Worm (Caenorhabditis elegans) whole organism, L3 larva: Measurements from ENCODE around the gene idpc-3.

Experiments used
- R02D3.7 ChIP-seq: fragments of 150-350 bp; optimal IDR thresholded peaks from 2 replicates; lab custom pipeline; 2014; ENCODE audit warnings: missing biosample characterization, missing genetic modification characterization
- ama-1 ChIP-seq: fragments of 150-350 bp; optimal IDR thresholded peaks from 2 replicates; lab custom pipeline; 2018
- ceh-16 ChIP-seq: sonication (generic microtip); optimal IDR thresholded peaks from 2 replicates; lab custom pipeline; 2017; ENCODE audit warnings: missing biosample characterization, missing genetic modification characterization
- ceh-82 ChIP-seq: fragments of 150-350 bp; optimal IDR thresholded peaks from 2 replicates; lab custom pipeline; 2014; ENCODE audit warnings: missing biosample characterization, missing genetic modification characterization
- ceh-9 ChIP-seq: sonication (generic microtip); optimal IDR thresholded peaks from 2 replicates; lab custom pipeline; 2018; ENCODE audit warnings: missing biosample characterization, missing genetic modification characterization
- daf-12 ChIP-seq: fragments of 150-350 bp; optimal IDR thresholded peaks from 2 replicates; lab custom pipeline; 2014; ENCODE audit warnings: missing biosample characterization, missing genetic modification reagents, missing genetic modification characterization
- egl-27 ChIP-seq: sonication (generic microtip); optimal IDR thresholded peaks from 4 replicates; lab custom pipeline; 2017; ENCODE audit warnings: missing biosample characterization, missing genetic modification reagents, missing genetic modification characterization
- egl-5 ChIP-seq: fragments of 150-350 bp; optimal IDR thresholded peaks from 2 replicates; lab custom pipeline; 2017; ENCODE audit warnings: missing biosample characterization, missing genetic modification reagents, missing genetic modification characterization, inconsistent platforms
- elt-2 ChIP-seq: sonication (generic microtip); optimal IDR thresholded peaks from 2 replicates; lab custom pipeline; 2016; ENCODE audit warnings: missing genetic modification reagents, mild to moderate bottlenecking, missing genetic modification characterization, missing compliant biosample characterization
- elt-3 ChIP-seq, 3 experiments: fragments of 150-350 bp in 1 of 3; sonication (generic microtip) in 2 of 3; optimal IDR thresholded peaks; 2 replicates in 2 of 3; 4 replicates in 1 of 3; lab custom pipeline; 2014 to 2017; ENCODE audit warnings: missing biosample characterization in 3 of 3, missing genetic modification characterization in 3 of 3
- eor-1 ChIP-seq, 2 experiments: fragments of 150-350 bp; optimal IDR thresholded peaks; 2 replicates each; lab custom pipeline; 2014 to 2018; ENCODE audit warnings: missing biosample characterization in 2 of 2, missing genetic modification characterization in 2 of 2
- fkh-2 ChIP-seq: fragments of 150-350 bp; optimal IDR thresholded peaks from 2 replicates; lab custom pipeline; 2014; ENCODE audit warnings: missing biosample characterization, missing genetic modification reagents, missing genetic modification characterization
- fos-1 ChIP-seq: fragments of 150-350 bp; optimal IDR thresholded peaks from 2 replicates; lab custom pipeline; 2014; ENCODE audit warnings: missing biosample characterization, missing genetic modification characterization
- jun-1 ChIP-seq: fragments of 150-350 bp; optimal IDR thresholded peaks from 2 replicates; lab custom pipeline; 2014; ENCODE audit warnings: missing biosample characterization, missing genetic modification reagents, missing genetic modification characterization
- lin-15B ChIP-seq: fragments of 150-350 bp; optimal IDR thresholded peaks from 2 replicates; lab custom pipeline; 2014; ENCODE audit warnings: missing biosample characterization, missing genetic modification characterization
- lin-39 ChIP-seq: fragments of 150-350 bp; optimal IDR thresholded peaks from 2 replicates; lab custom pipeline; 2018; ENCODE audit warnings: missing biosample characterization, missing genetic modification reagents, missing genetic modification characterization
- lsy-12 ChIP-seq: sonication (generic microtip); optimal IDR thresholded peaks from 2 replicates; lab custom pipeline; 2016; ENCODE audit warnings: mild to moderate bottlenecking, missing genetic modification characterization, missing compliant biosample characterization
- mdl-1 ChIP-seq: fragments of 150-350 bp; optimal IDR thresholded peaks from 2 replicates; lab custom pipeline; 2014; ENCODE audit warnings: missing biosample characterization, missing genetic modification characterization
- mml-1 ChIP-seq: fragments of 150-350 bp; sonication (generic microtip); optimal IDR thresholded peaks from 3 replicates; lab custom pipeline; 2014; ENCODE audit warnings: missing biosample characterization, missing genetic modification characterization
- nhr-11 ChIP-seq: fragments of 150-350 bp; optimal IDR thresholded peaks from 2 replicates; lab custom pipeline; 2014; ENCODE audit warnings: missing biosample characterization, missing genetic modification characterization
- nhr-12 ChIP-seq: fragments of 150-350 bp; optimal IDR thresholded peaks from 2 replicates; lab custom pipeline; 2014; ENCODE audit warnings: missing biosample characterization, missing genetic modification characterization
- nhr-237 ChIP-seq: fragments of 150-350 bp; optimal IDR thresholded peaks from 2 replicates; lab custom pipeline; 2014; ENCODE audit warnings: missing biosample characterization, missing genetic modification characterization
- nhr-25 ChIP-seq: sonication (generic microtip); optimal IDR thresholded peaks from 2 replicates; lab custom pipeline; 2017; ENCODE audit warnings: missing biosample characterization, missing genetic modification characterization
- nhr-28 ChIP-seq: fragments of 150-350 bp; optimal IDR thresholded peaks from 2 replicates; lab custom pipeline; 2014; ENCODE audit warnings: missing biosample characterization, missing genetic modification characterization
- nhr-43 ChIP-seq: sonication (generic microtip); optimal IDR thresholded peaks from 2 replicates; lab custom pipeline; 2016; ENCODE audit warnings: mild to moderate bottlenecking, missing genetic modification characterization, missing compliant biosample characterization; ENCODE audit not compliant: poor library complexity, severe bottlenecking
- nhr-76 ChIP-seq: fragments of 150-350 bp; sonication (generic microtip); optimal IDR thresholded peaks from 5 replicates; lab custom pipeline; 2014; ENCODE audit warnings: missing biosample characterization, missing genetic modification characterization
- pha-4 ChIP-seq: fragments of 150-350 bp; optimal IDR thresholded peaks from 2 replicates; lab custom pipeline; 2014; ENCODE audit warnings: missing biosample characterization, missing genetic modification reagents, missing genetic modification characterization
- pqm-1 ChIP-seq: fragments of 150-350 bp; optimal IDR thresholded peaks from 2 replicates; lab custom pipeline; 2017; ENCODE audit warnings: missing biosample characterization, missing genetic modification characterization, inconsistent platforms
- sea-2 ChIP-seq: fragments of 150-350 bp; sonication (generic microtip); optimal IDR thresholded peaks from 4 replicates; lab custom pipeline; 2014; ENCODE audit warnings: missing biosample characterization, missing genetic modification reagents, missing genetic modification characterization
- skn-1 ChIP-seq: fragments of 150-350 bp; optimal IDR thresholded peaks from 2 replicates; lab custom pipeline; 2014; ENCODE audit warnings: missing biosample characterization, missing genetic modification characterization
- tbx-2 ChIP-seq: sonication (generic microtip); optimal IDR thresholded peaks from 2 replicates; lab custom pipeline; 2016; ENCODE audit warnings: mild to moderate bottlenecking, missing genetic modification characterization, missing compliant biosample characterization
- unc-39 ChIP-seq: sonication (generic microtip); optimal IDR thresholded peaks from 4 replicates; lab custom pipeline; 2017; ENCODE audit warnings: missing biosample characterization, missing genetic modification characterization
- zag-1 ChIP-seq: fragments of 150-350 bp; optimal IDR thresholded peaks from 2 replicates; lab custom pipeline; 2014; ENCODE audit warnings: missing biosample characterization, missing genetic modification characterization
- ztf-11 ChIP-seq: fragments of 150-350 bp; optimal IDR thresholded peaks from 2 replicates; lab custom pipeline; 2014; ENCODE audit warnings: missing biosample characterization, missing genetic modification characterization
- ztf-4 ChIP-seq: fragments of 150-350 bp; optimal IDR thresholded peaks from 2 replicates; lab custom pipeline; 2014; ENCODE audit warnings: missing biosample characterization, missing genetic modification characterization

idpc-3 gene

DNA sequence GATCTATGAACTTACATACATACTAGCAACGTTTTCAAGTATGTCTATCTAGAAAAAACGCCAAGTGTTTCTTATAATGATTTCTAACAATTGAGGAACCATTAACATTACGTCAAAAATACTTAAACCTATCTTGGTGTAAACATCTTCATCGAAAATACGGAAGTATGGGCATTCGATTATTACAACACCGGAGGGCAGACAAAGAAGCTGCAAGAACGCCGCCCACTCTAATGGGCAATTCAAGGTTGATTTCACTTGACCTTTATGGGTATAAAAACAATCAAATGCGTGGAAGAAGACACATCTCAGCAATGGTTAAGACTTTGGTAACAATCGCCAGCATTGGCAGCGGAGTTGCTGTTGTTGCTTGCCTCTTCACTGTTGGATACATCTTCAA, 629 bp upstream of the idpc-3 start, which contains the start of gene col-146:
Gene col-146 (plus strand): TSS at position 301 of the 400 bp plus-strand sequence.
- TF ChIP-seq ztf-11 (tag; lab: Kevin White, UChicago) (no peak), fos-1 (no peak), mdl-1 (tag; lab: Kevin White, UChicago) (no peak), elt-2 (tag; lab: Kevin White, UChicago) (no peak), nhr-28 (no peak), nhr-25 (tag; lab: Kevin White, UChicago) (peak; percentile 26)

DNA sequence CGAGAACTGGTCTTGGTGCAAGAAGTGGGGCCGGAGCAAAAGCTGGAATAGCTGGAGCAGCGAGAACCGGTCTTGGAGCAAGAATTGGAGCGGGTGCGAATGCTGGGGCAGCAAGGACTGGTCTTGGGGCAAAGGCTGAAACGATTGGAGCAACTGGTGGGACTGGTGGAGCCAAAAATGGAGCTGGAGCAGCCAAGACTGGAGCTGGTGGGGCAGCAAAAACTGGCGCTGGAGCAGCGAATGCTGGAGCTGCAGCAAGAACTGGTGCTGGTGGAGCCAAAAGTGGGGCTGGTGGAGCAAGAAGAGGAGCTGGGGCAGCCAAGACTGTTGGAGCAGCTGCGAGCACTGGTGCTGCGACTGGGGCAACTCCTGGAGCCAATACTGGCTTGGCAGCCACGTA, 411 bp downstream of the idpc-3 start:
- no peak for TF ChIP-seq egl-27 (tag; lab: Kevin White, UChicago)
- TF ChIP-seq nhr-11 (tag; lab: Kevin White, UChicago), result no peak
- no peak for TF ChIP-seq egl-5 (tag; lab: Kevin White, UChicago)
- no peak for TF ChIP-seq sea-2 (GFP tag; lab: Kevin White, UChicago)
- no peak for TF ChIP-seq fos-1
- no peak for TF ChIP-seq nhr-43 (tag; lab: Kevin White, UChicago)
- TF ChIP-seq nhr-76, result no peak
- TF ChIP-seq ztf-11 (tag; lab: Kevin White, UChicago), result no peak
- TF ChIP-seq ama-1, result no peak
- TF ChIP-seq nhr-237, result no peak
- no peak for TF ChIP-seq nhr-25 (tag; lab: Kevin White, UChicago)
- no peak for TF ChIP-seq fkh-2
- no peak for TF ChIP-seq ztf-4 (tag; lab: Kevin White, UChicago)
- no peak for TF ChIP-seq nhr-28
- TF ChIP-seq jun-1 (tag; lab: Kevin White, UChicago), result no peak
- no peak for TF ChIP-seq eor-1 (tag; optimal IDR thresholded peaks at IDR 0.05; lab: Kevin White, UChicago)
- no peak for TF ChIP-seq pha-4 (tag; lab: Kevin White, UChicago)
- TF ChIP-seq elt-3 (tag; optimal IDR thresholded peaks at IDR 0.05; lab: Kevin White, UChicago), result no peak

DNA sequence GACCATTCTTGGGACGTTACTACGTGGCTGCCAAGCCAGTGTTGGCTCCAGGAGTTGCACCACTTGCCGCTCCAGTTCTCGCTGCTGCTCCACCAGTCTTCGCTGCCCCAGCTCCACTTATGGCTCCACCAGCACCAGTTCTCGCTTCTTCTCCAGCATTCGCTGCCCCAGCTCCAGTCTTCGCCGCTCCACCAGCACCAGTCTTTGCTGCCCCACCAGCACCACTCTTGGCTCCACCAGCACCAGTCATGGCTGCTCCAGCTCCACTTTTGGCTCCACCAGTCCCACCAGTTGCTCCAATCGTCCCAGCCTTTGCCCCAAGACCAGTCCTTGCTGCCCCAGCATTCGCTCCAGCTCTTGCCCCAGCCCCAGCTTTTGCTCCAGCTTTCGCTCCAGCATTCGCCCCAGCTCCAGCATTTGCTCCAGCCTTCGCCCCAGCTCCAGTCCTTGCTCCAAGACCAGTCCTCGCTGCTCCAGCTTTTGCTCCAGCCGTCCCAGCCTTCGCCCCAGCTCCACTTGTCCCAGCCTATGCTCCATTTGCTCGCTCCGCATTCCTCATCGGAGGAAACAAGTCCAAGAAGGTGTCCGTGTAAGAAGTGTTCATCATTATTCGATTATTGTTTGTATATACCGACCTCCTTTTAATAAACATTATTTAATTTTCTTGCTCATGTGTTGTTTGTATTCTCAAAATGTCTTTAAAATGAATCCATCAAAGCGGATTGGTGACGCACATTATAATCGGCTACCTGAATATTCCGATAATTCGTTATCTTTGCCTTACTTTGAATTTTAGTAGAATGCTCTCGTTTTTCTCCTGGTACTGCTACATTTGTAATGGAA, 3.2 kb downstream of the idpc-3 start, which contains the start of gene T06E4.7:
Gene T06E4.7 (plus strand): TSS at position 793 of the 843 bp plus-strand sequence.
- TF ChIP-seq pqm-1 (tag; lab: Kevin White, UChicago), result no peak
- TF ChIP-seq tbx-2, result no peak
- no peak for TF ChIP-seq nhr-43 (tag; lab: Kevin White, UChicago)
- TF ChIP-seq ceh-9 (tag; lab: Kevin White, UChicago), result no peak
- TF ChIP-seq nhr-12 (tag; lab: Kevin White, UChicago), result no peak
- no peak for TF ChIP-seq lin-39
- TF ChIP-seq fkh-2, result no peak
- TF ChIP-seq unc-39 (tag; lab: Kevin White, UChicago), result no peak
- no peak for TF ChIP-seq ceh-16 (tag; lab: Kevin White, UChicago)
- no peak for TF ChIP-seq lin-15B (tag; lab: Kevin White, UChicago)
- no peak for TF ChIP-seq fos-1
- no peak for TF ChIP-seq jun-1 (tag; lab: Kevin White, UChicago)
- TF ChIP-seq nhr-76, result no peak
- no peak for TF ChIP-seq ceh-82 (tag; lab: Kevin White, UChicago)
- TF ChIP-seq daf-12 (tag; lab: Kevin White, UChicago), result no peak
- no peak for TF ChIP-seq elt-3 (tag; optimal IDR thresholded peaks at IDR 0.05; lab: Kevin White, UChicago)
- TF ChIP-seq zag-1, result no peak
- TF ChIP-seq, all 47 proteins: peak for 0

DNA sequence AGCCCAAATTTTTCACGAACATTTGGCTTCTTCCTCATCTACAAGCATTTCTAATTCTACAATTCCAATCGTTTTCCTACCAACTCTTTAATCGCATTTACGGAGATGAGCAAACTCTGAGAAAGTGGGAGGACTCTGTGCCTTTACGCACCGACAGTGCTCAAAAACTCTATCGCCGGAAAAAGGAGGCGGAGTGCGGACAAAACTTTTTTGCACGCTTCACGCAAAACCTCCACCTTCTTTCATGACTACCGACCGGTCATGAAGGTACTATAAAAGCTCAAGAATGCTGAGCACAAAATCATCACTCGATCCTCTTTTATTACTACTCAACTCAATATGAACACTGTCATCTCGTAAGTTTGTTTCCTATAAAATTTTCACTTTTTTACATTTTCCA, 3.9 kb downstream of the idpc-3 start, which contains the start of gene idpc-4:
Gene idpc-4 (plus strand): TSS at position 301 of the 400 bp plus-strand sequence.
- no peak for TF ChIP-seq R02D3.7 (tag; lab: Kevin White, UChicago)
- TF ChIP-seq elt-2 (tag; lab: Kevin White, UChicago), result no peak
- no peak for TF ChIP-seq nhr-43 (tag; lab: Kevin White, UChicago)
- TF ChIP-seq eor-1 (tag; optimal IDR thresholded peaks at IDR 0.05; lab: Kevin White, UChicago), result no peak
- no peak for TF ChIP-seq sea-2 (GFP tag; lab: Kevin White, UChicago)

DNA sequence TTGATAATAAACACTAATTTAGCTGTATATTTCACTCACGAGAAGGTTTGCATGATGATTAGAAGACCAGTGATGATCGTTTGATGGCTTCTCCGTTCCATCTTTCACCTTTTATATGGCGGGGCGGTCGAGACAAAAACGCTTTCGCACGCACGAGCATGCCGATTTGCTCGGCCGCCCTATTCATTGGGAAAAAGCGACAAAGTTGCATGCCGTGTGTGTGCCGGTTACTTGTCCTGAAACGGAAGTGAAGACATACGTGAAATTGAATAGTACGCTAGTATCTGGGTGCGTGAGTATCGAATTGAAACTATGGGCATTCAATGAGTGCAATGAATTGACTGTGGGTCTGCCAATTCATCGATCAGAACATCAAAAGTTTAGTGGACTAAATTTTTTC, 6.2 kb downstream of the idpc-3 start, which contains the start of gene idpc-5:
Gene idpc-5 (minus strand): TSS at position 101 of the 400 bp plus-strand sequence.
- TF ChIP-seq elt-3 (tag; optimal IDR thresholded peaks at IDR 0.05; lab: Kevin White, UChicago), result no peak
- TF ChIP-seq skn-1 (tag; lab: Kevin White, UChicago), result no peak
- no peak for TF ChIP-seq nhr-12 (tag; lab: Kevin White, UChicago)
- no peak for TF ChIP-seq nhr-28
- no peak for TF ChIP-seq elt-2 (tag; lab: Kevin White, UChicago)
- TF ChIP-seq nhr-43 (tag; lab: Kevin White, UChicago), result no peak
- TF ChIP-seq nhr-11 (tag; lab: Kevin White, UChicago), result no peak
- TF ChIP-seq ama-1, result no peak
- no peak for TF ChIP-seq lsy-12 (tag; lab: Kevin White, UChicago)
- no peak for TF ChIP-seq mml-1 (tag; lab: Kevin White, UChicago)
- TF ChIP-seq sea-2 (GFP tag; lab: Kevin White, UChicago), result no peak
